Worm (Caenorhabditis elegans) whole organism, L4/young adult: ENCODE data around the gene K08E4.2.
A peak's percentile ranks its signal among the peaks of the same experiment; 100 is the strongest.

Experiments
- W03F9.2 ChIP-seq: fragments of 150-350 bp; optimal IDR thresholded peaks from 2 replicates; lab custom pipeline; 2014; ENCODE audit warnings: missing biosample characterization, missing genetic modification characterization
- dao-5 ChIP-seq: sonication (generic microtip); optimal IDR thresholded peaks from 2 replicates; lab custom pipeline; 2016; ENCODE audit warnings: missing genotype, missing genetic modification characterization, moderate library complexity, missing compliant biosample characterization
- him-1 ChIP-seq: sonication (generic microtip); optimal IDR thresholded peaks from 2 replicates; lab custom pipeline; 2016; ENCODE audit warnings: missing genotype, missing genetic modification reagents, missing genetic modification characterization, missing compliant biosample characterization

K08E4.2 gene

DNA sequence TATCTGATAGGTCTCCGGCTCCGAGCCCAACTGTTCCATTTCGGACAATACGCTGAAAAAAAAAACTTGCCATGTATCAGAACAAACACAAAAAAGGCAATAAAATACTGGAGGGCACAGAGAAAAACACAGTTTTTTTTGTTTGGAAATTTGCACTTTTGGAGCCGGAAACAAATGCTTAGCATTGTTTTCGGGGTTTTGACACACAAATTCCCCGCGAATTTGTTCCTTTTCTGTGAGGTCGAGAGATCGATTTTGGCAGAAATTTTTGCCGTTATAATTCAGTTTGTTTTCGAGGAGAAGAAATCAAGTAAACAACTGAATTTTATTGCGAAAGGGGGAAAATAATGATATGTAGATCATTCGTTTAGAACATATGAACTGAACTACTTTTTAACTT, at the start of gene K08E4.2:
Gene K08E4.2, minus strand, starts transcription at position 54 of the 400 bp plus-strand sequence.
- no peak for TF ChIP-seq him-1 (tag; lab: Kevin White, UChicago)
- no peak for TF ChIP-seq W03F9.2
- no peak for TF ChIP-seq dao-5 (tag; lab: Kevin White, UChicago)

DNA sequence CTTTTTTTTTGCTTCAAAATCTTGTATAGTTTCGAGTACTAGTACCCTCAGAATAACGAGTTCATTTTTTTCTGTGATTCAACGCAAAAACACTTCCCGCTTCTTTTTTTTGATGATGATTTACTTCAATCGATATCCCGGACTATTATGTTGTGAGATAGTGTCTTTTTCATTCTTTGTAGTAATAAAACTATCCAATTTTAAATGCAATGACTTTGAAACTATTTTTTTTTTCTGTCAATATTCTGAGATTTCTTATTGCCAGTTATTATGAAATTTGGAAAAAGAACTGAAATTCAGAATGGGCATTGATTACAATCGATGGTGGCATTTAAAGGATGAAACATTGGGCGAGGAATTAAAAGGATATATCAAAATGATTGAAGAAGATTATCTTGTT, 49.1 kb upstream of the K08E4.2 start, which contains the start of gene M18.3:
Gene M18.3, plus strand, starts transcription at position 301 of the 400 bp plus-strand sequence.
- no peak for TF ChIP-seq W03F9.2
- TF ChIP-seq him-1 (tag; lab: Kevin White, UChicago), result no peak
- no peak for TF ChIP-seq dao-5 (tag; lab: Kevin White, UChicago)

ce11 chrIV:12096479-12096878, 40.0 kb upstream of the K08E4.2 start, which contains the start of gene mon-2:
Gene mon-2 (plus strand): TSS chrIV:12096779.
- no peak for TF ChIP-seq dao-5 (tag; lab: Kevin White, UChicago)
- no peak for TF ChIP-seq W03F9.2
- no peak for TF ChIP-seq him-1 (tag; lab: Kevin White, UChicago)

DNA sequence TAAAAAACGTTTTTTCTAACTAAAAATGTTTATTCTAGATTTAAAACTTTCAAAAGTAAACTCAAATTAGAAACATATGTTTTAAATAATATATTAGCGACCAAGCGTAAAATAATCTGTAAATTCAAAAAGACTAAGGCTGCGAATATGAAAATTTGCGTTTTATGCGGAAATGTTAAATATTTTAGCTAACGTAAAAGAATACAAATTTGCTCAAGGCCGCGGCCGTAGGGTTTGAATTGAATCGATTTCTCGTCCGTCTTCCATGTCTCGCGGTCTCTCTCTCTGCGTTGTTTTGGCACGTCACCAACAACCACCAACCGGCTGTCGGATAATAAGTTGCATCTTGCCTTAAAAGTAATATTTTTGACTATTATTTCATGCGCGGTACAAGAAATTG, 37.4 kb upstream of the K08E4.2 start, which contains the start of gene F11A10.5:
Gene F11A10.5, plus strand, starts transcription at position 301 of the 400 bp plus-strand sequence.
- no peak for TF ChIP-seq dao-5 (tag; lab: Kevin White, UChicago)
- TF ChIP-seq W03F9.2, result no peak
- no peak for TF ChIP-seq him-1 (tag; lab: Kevin White, UChicago)

- no peak for TF ChIP-seq W03F9.2
- no peak for TF ChIP-seq him-1 (tag; lab: Kevin White, UChicago)
These were observed 36.9 kb upstream of the K08E4.2 start, which contains the start of gene cpsf-4 for ce11 chrIV:12093384-12093783. Gene cpsf-4 (minus strand): TSS chrIV:12093445.

ce11 chrIV:12092113-12092512, 35.7 kb upstream of the K08E4.2 start, which contains the start of gene mig-32:
Gene mig-32 (minus strand): TSS chrIV:12092213.
- TF ChIP-seq dao-5 (tag; lab: Kevin White, UChicago) (no peak), W03F9.2 (no peak), him-1 (tag; lab: Kevin White, UChicago) (no peak)

DNA sequence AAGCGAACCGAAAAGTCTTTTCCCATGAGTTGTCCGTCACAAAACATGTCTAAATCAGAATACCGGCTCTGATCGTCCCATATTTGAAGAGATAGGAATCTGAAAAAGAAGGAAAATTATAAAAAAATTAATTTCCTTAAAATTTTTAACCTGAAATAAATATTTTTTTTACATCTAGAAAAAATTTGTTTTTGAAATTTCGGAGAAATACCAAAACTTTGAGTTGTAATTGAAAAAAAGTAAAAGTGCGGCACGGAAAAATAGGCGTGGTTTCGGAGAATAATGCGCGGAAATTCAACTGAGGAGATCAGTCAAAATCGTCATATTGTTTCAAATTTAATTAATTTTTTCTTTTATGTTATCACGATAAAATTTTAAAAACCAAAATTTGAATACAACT, 33.1 kb upstream of the K08E4.2 start, which contains the start of gene F11A10.6:
Gene F11A10.6, minus strand, starts transcription at position 101 of the 400 bp plus-strand sequence.
- TF ChIP-seq W03F9.2 (no peak), him-1 (tag; lab: Kevin White, UChicago) (no peak), dao-5 (tag; lab: Kevin White, UChicago) (no peak)

DNA sequence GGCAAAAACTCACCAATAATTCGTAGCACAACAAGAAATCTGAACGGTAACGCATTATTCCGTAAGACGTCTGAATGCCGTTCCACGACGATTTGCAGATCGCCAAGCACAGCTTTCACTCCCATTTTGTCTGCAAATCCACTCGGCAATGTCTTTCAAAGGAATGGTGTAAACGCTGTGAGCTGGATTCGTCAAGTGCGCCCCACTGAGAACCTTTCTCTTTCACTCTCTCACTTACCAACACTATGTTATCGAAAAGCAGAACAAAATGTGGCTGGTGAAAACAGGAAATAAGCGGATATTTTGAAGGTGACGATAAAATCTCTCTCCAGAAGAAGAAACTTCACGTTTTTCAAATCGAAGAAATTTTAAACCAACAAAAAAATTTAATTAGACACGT, 32.4 kb upstream of the K08E4.2 start:
- no peak for TF ChIP-seq W03F9.2
- TF ChIP-seq him-1 (tag; lab: Kevin White, UChicago), result no peak
- TF ChIP-seq dao-5 (tag; lab: Kevin White, UChicago), result no peak

DNA sequence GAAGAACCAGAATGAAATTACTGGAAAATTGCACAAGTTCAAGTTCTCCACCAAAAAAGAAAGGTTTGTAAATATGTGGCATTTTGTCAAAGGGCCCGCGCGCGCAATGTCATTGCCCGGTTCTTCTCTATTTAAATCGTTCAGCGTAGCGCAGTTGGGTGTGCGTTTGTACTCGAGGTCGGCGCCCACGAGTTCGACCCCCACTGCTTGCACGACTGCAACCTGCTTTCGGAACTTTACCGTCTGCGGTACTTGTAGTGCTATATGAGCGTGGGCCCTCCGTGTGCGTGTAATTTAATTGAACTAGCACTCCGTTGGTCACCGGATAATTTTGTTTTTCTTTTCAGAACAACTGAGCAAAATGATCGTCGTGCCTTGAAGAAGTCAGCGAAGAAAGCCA, 30.0 kb upstream of the K08E4.2 start:
- peak; percentile 12 for TF ChIP-seq W03F9.2
- TF ChIP-seq him-1 (tag; lab: Kevin White, UChicago), result peak; percentile 36
- peak; percentile 70 for TF ChIP-seq dao-5 (tag; lab: Kevin White, UChicago)

ce11 chrIV:12085120-12085519, 28.7 kb upstream of the K08E4.2 start, which contains the start of gene rbm-34:
Gene rbm-34 (plus strand): TSS chrIV:12085420.
- TF ChIP-seq dao-5 (tag; lab: Kevin White, UChicago) (no peak), W03F9.2 (no peak), him-1 (tag; lab: Kevin White, UChicago) (no peak)

DNA sequence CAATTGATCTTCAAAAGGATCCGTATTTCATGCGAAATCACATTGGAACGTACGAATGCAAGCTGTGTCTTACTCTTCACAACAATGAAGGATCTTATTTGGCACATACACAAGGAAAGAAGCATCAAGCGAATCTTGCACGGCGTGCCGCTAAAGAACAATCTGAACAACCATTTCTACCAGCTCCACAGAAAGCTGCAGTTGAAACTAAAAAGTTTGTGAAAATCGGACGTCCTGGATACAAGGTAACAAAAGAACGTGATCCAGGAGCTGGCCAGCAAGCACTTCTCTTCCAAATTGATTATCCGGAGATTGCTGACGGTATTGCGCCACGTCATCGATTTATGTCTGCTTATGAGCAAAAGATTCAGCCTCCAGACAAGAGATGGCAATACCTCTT, 28.1 kb upstream of the K08E4.2 start:
- TF ChIP-seq W03F9.2 (no peak), him-1 (tag; lab: Kevin White, UChicago) (no peak), dao-5 (tag; lab: Kevin White, UChicago) (no peak)

DNA sequence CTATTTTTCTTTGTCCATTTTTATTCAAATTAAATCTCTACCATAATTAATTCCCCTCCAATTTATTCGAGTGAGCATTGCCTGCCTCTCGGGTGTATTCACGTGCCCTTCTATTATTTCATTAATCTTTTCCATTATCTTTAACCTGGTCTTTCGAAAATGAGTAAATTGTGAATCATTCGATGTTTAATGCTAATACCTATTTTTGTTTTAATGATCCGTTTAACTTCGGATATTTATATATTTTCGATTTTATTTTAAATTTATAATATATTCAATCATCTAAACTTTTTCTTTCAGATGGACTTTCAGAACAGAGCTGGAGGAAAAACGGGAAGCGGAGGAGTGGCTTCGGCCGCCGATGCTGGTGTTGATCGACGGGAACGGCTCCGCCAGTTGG, 27.7 kb upstream of the K08E4.2 start, which contains the start of gene repo-1:
Gene repo-1, plus strand, starts transcription at position 301 of the 400 bp plus-strand sequence.
- TF ChIP-seq him-1 (tag; lab: Kevin White, UChicago), result no peak
- TF ChIP-seq dao-5 (tag; lab: Kevin White, UChicago), result no peak
- TF ChIP-seq W03F9.2, result no peak

DNA sequence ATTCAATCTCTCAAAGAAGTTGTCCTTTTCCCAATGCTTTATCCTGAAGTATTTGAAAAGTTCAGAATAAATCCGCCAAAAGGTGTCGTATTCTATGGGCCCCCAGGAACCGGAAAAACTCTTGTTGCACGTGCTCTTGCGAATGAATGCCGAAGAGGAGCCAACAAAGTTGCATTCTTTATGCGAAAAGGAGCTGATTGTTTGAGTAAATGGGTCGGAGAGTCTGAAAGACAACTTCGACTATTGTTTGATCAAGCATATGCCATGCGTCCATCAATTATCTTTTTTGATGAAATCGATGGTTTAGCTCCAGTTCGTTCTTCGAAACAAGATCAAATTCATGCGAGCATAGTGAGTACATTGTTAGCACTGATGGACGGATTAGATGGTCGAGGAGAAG, 24.4 kb upstream of the K08E4.2 start:
- no peak for TF ChIP-seq him-1 (tag; lab: Kevin White, UChicago)
- TF ChIP-seq dao-5 (tag; lab: Kevin White, UChicago), result no peak
- TF ChIP-seq W03F9.2, result no peak

DNA sequence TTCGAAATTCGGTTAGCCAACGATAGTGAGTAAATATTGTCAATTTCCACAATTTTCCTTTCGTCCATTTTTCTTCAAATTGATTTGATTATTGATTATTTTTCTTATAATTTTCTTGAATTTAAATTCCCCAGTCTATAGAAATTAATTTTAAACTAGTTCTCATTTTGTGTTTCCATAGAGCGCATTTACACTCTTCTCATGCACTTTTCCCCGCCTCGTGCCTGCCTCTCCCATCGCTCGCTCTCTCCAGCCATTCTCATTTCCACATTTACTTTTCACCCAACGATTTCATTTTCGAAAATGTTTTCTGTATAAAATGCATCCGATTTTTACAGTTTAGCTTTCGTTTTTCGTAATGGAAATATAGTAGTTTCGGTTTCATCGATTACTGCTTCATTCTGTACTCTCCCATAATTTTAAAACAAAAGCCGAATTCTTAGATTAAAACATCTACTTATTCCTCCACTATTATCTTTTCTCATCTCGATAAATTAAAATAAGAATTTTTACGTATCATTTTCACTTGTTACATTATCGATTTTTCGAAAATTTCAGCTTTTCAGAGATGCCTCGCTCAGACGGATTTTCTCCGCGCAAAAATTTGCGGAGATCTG, 22.6 kb upstream of the K08E4.2 start, which contains the start of gene lex-1:
Gene lex-1, plus strand, starts transcription at position 567 of the 617 bp plus-strand sequence.
- TF ChIP-seq W03F9.2 (peak; percentile 8), dao-5 (tag; lab: Kevin White, UChicago) (no peak)
